Worm (Caenorhabditis elegans): ENCODE data around the gene prx-13.

DNA sequence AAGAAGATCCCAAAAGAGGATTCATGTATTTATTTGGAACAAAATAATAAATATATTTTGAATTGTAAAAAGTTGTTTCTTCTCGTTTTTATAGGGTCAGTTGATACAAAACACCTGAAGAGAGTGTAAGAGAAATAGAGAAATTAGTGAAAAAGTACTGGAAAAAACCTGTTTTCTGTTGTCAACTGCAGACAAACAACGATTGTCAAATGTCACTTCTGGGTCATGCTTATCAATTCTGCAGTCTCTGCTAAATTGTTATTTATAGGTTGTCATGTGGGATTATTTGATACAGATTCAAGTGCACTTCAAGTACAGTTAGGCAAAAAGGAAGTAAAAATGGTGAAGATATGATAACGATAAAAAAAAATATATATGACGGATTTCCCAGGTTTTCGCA lies 20.7 kb upstream of the prx-13 start:
- TF ChIP-seq nhr-12 (tag; optimal IDR thresholded peaks at IDR 0.05) (no peak), ceh-28 (tag; optimal IDR thresholded peaks at IDR 0.05) (no peak), ztf-4 (tag; optimal IDR thresholded peaks at IDR 0.05) (no peak), ZK546.5 (tag; optimal IDR thresholded peaks at IDR 0.05) (no peak), nhr-76 (tag; optimal IDR thresholded peaks at IDR 0.05) (no peak), skn-1 (tag; optimal IDR thresholded peaks at IDR 0.05) (no peak), mdl-1 (tag; optimal IDR thresholded peaks at IDR 0.05) (no peak)

Data from whole organism, L3 larva.